Fruit fly (Drosophila melanogaster) whole organism, embryonic: Measurements from ENCODE around the gene CG9166.
"Not testable (repeated sequence)": the region's sequence is repeated elsewhere in the genome, so short reads cannot be mapped to it uniquely, and the experiment has no call there.

Source experiments
- CG2889 ChIP-seq: fragments of 200-800 bp; sonication (Bioruptor generic); IDR thresholded peaks from 3 replicates; pipeline ENCODE4 v1.3.6; 2022; ENCODE audit warnings: missing biosample characterization, missing genetic modification characterization
- CG3065 ChIP-seq: fragments of 200-800 bp; sonication (Bioruptor generic); optimal IDR thresholded peaks from 2 replicates; lab custom pipeline; 2016; ENCODE audit warnings: missing biosample characterization, missing genetic modification characterization
- CG32532 ChIP-seq: fragments of 200-800 bp; sonication (Bioruptor generic); IDR thresholded peaks from 2 replicates; pipeline ENCODE4 v1.3.6; 2022; ENCODE audit warnings: missing biosample characterization, missing genetic modification characterization
- Dll ChIP-seq: fragments of 200-800 bp; sonication (Bioruptor generic); IDR thresholded peaks from 4 replicates; pipeline ENCODE4 v1.3.6; 2022; ENCODE audit warnings: missing biosample characterization, missing genetic modification characterization; ENCODE audit not compliant: partially characterized antibody
- NC2α ChIP-seq: fragments of 200-800 bp; sonication (Bioruptor generic); optimal IDR thresholded peaks from 2 replicates; lab custom pipeline; 2016; ENCODE audit warnings: missing biosample characterization, missing genetic modification characterization
- chn ChIP-seq: fragments of 200-800 bp; sonication (Bioruptor generic); optimal IDR thresholded peaks from 2 replicates; lab custom pipeline; 2016; ENCODE audit warnings: missing biosample characterization, missing genetic modification characterization
- exex ChIP-seq: fragments of 200-800 bp; sonication (Bioruptor generic); optimal IDR thresholded peaks from 4 replicates; lab custom pipeline; 2018; ENCODE audit warnings: missing biosample characterization, mild to moderate bottlenecking, missing genetic modification characterization, moderate library complexity
- phol ChIP-seq: fragments of 200-800 bp; sonication (Bioruptor generic); optimal IDR thresholded peaks from 3 replicates; lab custom pipeline; 2018; ENCODE audit warnings: missing biosample characterization, mild to moderate bottlenecking, missing genetic modification characterization, moderate library complexity
- pnt ChIP-seq: fragments of 200-800 bp; sonication (Bioruptor generic); optimal IDR thresholded peaks from 3 replicates; lab custom pipeline; 2016; ENCODE audit warnings: missing biosample characterization, missing genetic modification characterization
- sug ChIP-seq: fragments of 200-800 bp; optimal IDR thresholded peaks from 2 replicates; lab custom pipeline; 2019; ENCODE audit warnings: missing biosample characterization, mild to moderate bottlenecking, missing genetic modification characterization, moderate library complexity

DNA sequence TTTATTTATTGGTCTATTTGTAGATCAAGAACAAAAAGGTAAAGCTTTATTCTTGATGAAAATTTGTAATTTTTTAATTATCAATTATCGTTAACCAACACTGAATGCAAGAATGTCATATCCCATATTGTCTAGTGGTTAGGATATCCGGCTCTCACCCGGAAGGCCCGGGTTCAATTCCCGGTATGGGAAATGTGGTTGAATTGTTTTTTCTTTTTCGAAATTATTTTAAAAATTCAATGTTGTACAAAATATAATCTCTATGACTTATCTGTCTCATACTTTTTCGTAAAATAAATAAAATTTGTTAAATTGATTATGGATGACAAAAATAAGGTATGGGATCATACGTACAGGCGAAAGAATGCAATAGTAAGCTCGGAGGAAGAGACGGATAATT, 47.4 kb downstream of the CG9166 start, which contains the start of gene CG32320:
- TF ChIP-seq NC2α (GFP tag; lab: Kevin White, UChicago); CG2889 (GFP tag; lab: Robert Waterston, UW); CG32532 (GFP tag; lab: Robert Waterston, UW); Dll (GFP tag; lab: Robert Waterston, UW); exex (tag; lab: Kevin White, UChicago); CG3065; sug; phol; chn (GFP tag; lab: Kevin White, UChicago); pnt (GFP tag; lab: Kevin White, UChicago): not testable (repeated sequence)
